Worm (Caenorhabditis elegans): ENCODE measurements around the gene pqn-89.

pqn-89 gene

ce11 chrIV:6506424-6506823 is at the start of gene pqn-89:
Gene pqn-89, plus strand, starts transcription at chrIV:6506724.
- TF ChIP-seq him-1 (tag; optimal IDR thresholded peaks at IDR 0.05) (no peak), W03F9.2 (tag; optimal IDR thresholded peaks at IDR 0.05) (no peak), dao-5 (tag; optimal IDR thresholded peaks at IDR 0.05) (no peak)

- TF ChIP-seq dao-5 (tag; optimal IDR thresholded peaks at IDR 0.05), result no peak
- no peak for TF ChIP-seq W03F9.2 (tag; optimal IDR thresholded peaks at IDR 0.05)
- no peak for TF ChIP-seq him-1 (tag; optimal IDR thresholded peaks at IDR 0.05)
Measured at ce11 chrIV:6457472-6457871, 49.1 kb upstream of the pqn-89 start, which contains the start of gene lgc-10. Gene lgc-10, minus strand, starts transcription at chrIV:6457572.

- no peak for TF ChIP-seq W03F9.2 (tag; optimal IDR thresholded peaks at IDR 0.05)
- no peak for TF ChIP-seq dao-5 (tag; optimal IDR thresholded peaks at IDR 0.05)
- no peak for TF ChIP-seq him-1 (tag; optimal IDR thresholded peaks at IDR 0.05)
Measured at ce11 chrIV:6460596-6460995, 45.9 kb upstream of the pqn-89 start.

- TF ChIP-seq dao-5 (tag; optimal IDR thresholded peaks at IDR 0.05), result no peak
- no peak for TF ChIP-seq W03F9.2 (tag; optimal IDR thresholded peaks at IDR 0.05)
- TF ChIP-seq him-1 (tag; optimal IDR thresholded peaks at IDR 0.05), result no peak
Measured at ce11 chrIV:6464005-6464404, 42.5 kb upstream of the pqn-89 start, which contains the start of gene acr-25. Gene acr-25, plus strand, starts transcription at chrIV:6464305.

- TF ChIP-seq dao-5 (tag; optimal IDR thresholded peaks at IDR 0.05) (no peak), W03F9.2 (tag; optimal IDR thresholded peaks at IDR 0.05) (no peak), him-1 (tag; optimal IDR thresholded peaks at IDR 0.05) (no peak)
Measured at ce11 chrIV:6471216-6471615, 35.3 kb upstream of the pqn-89 start, which contains the start of gene tmed-13. Gene tmed-13, minus strand, starts transcription at chrIV:6471384.

- TF ChIP-seq him-1 (tag; optimal IDR thresholded peaks at IDR 0.05) (no peak), W03F9.2 (tag; optimal IDR thresholded peaks at IDR 0.05) (no peak), dao-5 (tag; optimal IDR thresholded peaks at IDR 0.05) (no peak)
Measured at ce11 chrIV:6473140-6473539, 33.4 kb upstream of the pqn-89 start, which contains the start of gene Y73B6BL.27. Gene Y73B6BL.27, minus strand, starts transcription at chrIV:6473240.

ce11 chrIV:6474751-6475150 is 31.8 kb upstream of the pqn-89 start:
- TF ChIP-seq dao-5 (tag; optimal IDR thresholded peaks at IDR 0.05) (no peak), him-1 (tag; optimal IDR thresholded peaks at IDR 0.05) (no peak), W03F9.2 (tag; optimal IDR thresholded peaks at IDR 0.05) (no peak)

- TF ChIP-seq him-1 (tag; optimal IDR thresholded peaks at IDR 0.05) (no peak), dao-5 (tag; optimal IDR thresholded peaks at IDR 0.05) (no peak), W03F9.2 (tag; optimal IDR thresholded peaks at IDR 0.05) (no peak)
Measured at ce11 chrIV:6480221-6480620, 26.3 kb upstream of the pqn-89 start, which contains the start of gene tyr-6. Gene tyr-6, plus strand, starts transcription at chrIV:6480521.

- TF ChIP-seq W03F9.2 (tag; optimal IDR thresholded peaks at IDR 0.05) (peak; percentile 62), him-1 (tag; optimal IDR thresholded peaks at IDR 0.05) (no peak), dao-5 (tag; optimal IDR thresholded peaks at IDR 0.05) (peak; percentile 61)
Measured at ce11 chrIV:6480978-6481377, 25.5 kb upstream of the pqn-89 start.

ce11 chrIV:6487047-6487446 is 19.5 kb upstream of the pqn-89 start, which contains the start of gene Y73B6BL.37:
Gene Y73B6BL.37, plus strand, starts transcription at chrIV:6487347.
- TF ChIP-seq W03F9.2 (tag; optimal IDR thresholded peaks at IDR 0.05) (no peak), him-1 (tag; optimal IDR thresholded peaks at IDR 0.05) (no peak)

- TF ChIP-seq dao-5 (tag; optimal IDR thresholded peaks at IDR 0.05) (no peak), W03F9.2 (tag; optimal IDR thresholded peaks at IDR 0.05) (no peak), him-1 (tag; optimal IDR thresholded peaks at IDR 0.05) (no peak)
Measured at ce11 chrIV:6491915-6492314, 14.6 kb upstream of the pqn-89 start.

ce11 chrIV:6493299-6493698 is 13.2 kb upstream of the pqn-89 start, which contains the start of gene Y73B6BL.44:
Gene Y73B6BL.44, plus strand, starts transcription at chrIV:6493599.
- TF ChIP-seq W03F9.2 (tag; optimal IDR thresholded peaks at IDR 0.05) (no peak), dao-5 (tag; optimal IDR thresholded peaks at IDR 0.05) (no peak), him-1 (tag; optimal IDR thresholded peaks at IDR 0.05) (no peak)

- no peak for TF ChIP-seq dao-5 (tag; optimal IDR thresholded peaks at IDR 0.05)
- no peak for TF ChIP-seq him-1 (tag; optimal IDR thresholded peaks at IDR 0.05)
- no peak for TF ChIP-seq W03F9.2 (tag; optimal IDR thresholded peaks at IDR 0.05)
Measured at ce11 chrIV:6496103-6496502, 10.4 kb upstream of the pqn-89 start.

ce11 chrIV:6500433-6500832 is 6.1 kb upstream of the pqn-89 start:
- no peak for TF ChIP-seq dao-5 (tag; optimal IDR thresholded peaks at IDR 0.05)
- TF ChIP-seq W03F9.2 (tag; optimal IDR thresholded peaks at IDR 0.05), result no peak
- no peak for TF ChIP-seq him-1 (tag; optimal IDR thresholded peaks at IDR 0.05)

- no peak for TF ChIP-seq W03F9.2 (tag; optimal IDR thresholded peaks at IDR 0.05)
- no peak for TF ChIP-seq him-1 (tag; optimal IDR thresholded peaks at IDR 0.05)
- no peak for TF ChIP-seq dao-5 (tag; optimal IDR thresholded peaks at IDR 0.05)
Measured at ce11 chrIV:6500843-6501242, 5.7 kb upstream of the pqn-89 start.
